Fruit fly (Drosophila melanogaster) S2 (cell line): Measurements from ENCODE around the gene DIP-eta.

Source experiments
- CG8478 ChIP-seq: fragments of >200 bp; optimal IDR thresholded peaks from 2 replicates; lab custom pipeline; 2018
- CTCF ChIP-seq, 2 experiments: fragments of >200 bp; optimal IDR thresholded peaks; 2 replicates each; lab custom pipeline; 2018

DNA sequence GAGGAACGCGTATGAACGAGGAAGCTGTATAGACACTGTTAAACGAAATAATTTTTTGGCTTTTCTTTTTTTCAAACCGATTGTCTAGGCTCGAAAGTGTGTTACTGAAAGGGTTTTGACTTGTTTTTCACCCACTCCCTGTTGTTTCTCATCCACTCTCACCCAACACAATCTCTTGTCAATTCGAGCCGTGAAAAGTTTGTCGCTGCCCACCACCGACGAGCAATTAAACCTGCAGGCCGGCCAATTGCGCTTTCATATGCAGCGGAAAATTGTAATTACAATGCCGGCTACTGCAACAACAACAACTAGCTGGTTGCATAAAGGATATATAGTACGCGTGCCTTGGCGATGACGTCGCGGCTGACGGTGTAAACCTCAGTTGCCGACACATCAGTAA, 29.4 kb downstream of the DIP-eta start, which contains the start of gene CG7251:
- TF ChIP-seq CG8478 = no peak
- no peak for TF ChIP-seq CTCF (optimal IDR thresholded peaks at IDR 0.05; lab: Kevin White, UChicago)
